Worm (Caenorhabditis elegans) whole organism, L4 larva: Measurements from ENCODE around the gene F09C6.3.

ENCODE experiments used
- ama-1 ChIP-seq: fragments of 150-350 bp; optimal IDR thresholded peaks from 2 replicates; lab custom pipeline; 2014; ENCODE audit warnings: inconsistent platforms, mixed read lengths
- lin-39 ChIP-seq: fragments of 150-350 bp; optimal IDR thresholded peaks from 2 replicates; lab custom pipeline; 2014; ENCODE audit warnings: missing biosample characterization, missing genetic modification reagents, missing genetic modification characterization
- lir-3 ChIP-seq: sonication (generic microtip); optimal IDR thresholded peaks from 2 replicates; lab custom pipeline; 2016; ENCODE audit warnings: mild to moderate bottlenecking, missing genetic modification characterization, missing compliant biosample characterization
- mdl-1 ChIP-seq, 2 experiments: fragments of 150-350 bp in 1 of 2; sonication (generic microtip) in 1 of 2; optimal IDR thresholded peaks; 2 replicates each; lab custom pipeline; 2014 to 2017; ENCODE audit warnings: missing biosample characterization in 2 of 2, missing genetic modification characterization in 2 of 2
- snpc-4 ChIP-seq: fragments of 150-350 bp; optimal IDR thresholded peaks from 2 replicates; lab custom pipeline; 2014; ENCODE audit warnings: missing biosample characterization, missing genetic modification characterization
- unc-39 ChIP-seq: sonication (generic microtip); optimal IDR thresholded peaks from 2 replicates; lab custom pipeline; 2017; ENCODE audit warnings: missing biosample characterization, missing genetic modification characterization
- ztf-11 ChIP-seq: fragments of 150-350 bp; optimal IDR thresholded peaks from 2 replicates; lab custom pipeline; 2014; ENCODE audit warnings: missing biosample characterization, missing genetic modification characterization

- TF ChIP-seq lin-39 (no peak), snpc-4 (tag; lab: Kevin White, UChicago) (no peak), mdl-1 (tag; optimal IDR thresholded peaks at IDR 0.05; lab: Kevin White, UChicago) (no peak), ama-1 (lab: Kevin White, UChicago) (no peak), ztf-11 (tag; lab: Kevin White, UChicago) (no peak), lir-3 (no peak), unc-39 (tag; lab: Kevin White, UChicago) (no peak)
These were observed 48.0 kb downstream of the F09C6.3 start, which contains the start of gene srh-215 for ce11 chrV:16831921-16832320.
